Fruit fly (Drosophila melanogaster): ENCODE data around the gene CG32603.

The CG32603 gene

dm6 chrX:14225665-14226064, 41.3 kb downstream of the CG32603 start, which contains the start of gene CG11674:
CG11674 (minus strand) TSS chrX:14225879.
- TF ChIP-seq CTCF (optimal IDR thresholded peaks at IDR 0.05) (no peak), CG8478 (optimal IDR thresholded peaks at IDR 0.05) (no peak)

dm6 chrX:14226093-14226492, 41.7 kb downstream of the CG32603 start, which contains the start of gene mRpL38:
mRpL38 (plus strand) TSS chrX:14226289.
- TF ChIP-seq CG8478 (optimal IDR thresholded peaks at IDR 0.05) (no peak), CTCF (optimal IDR thresholded peaks at IDR 0.05) (no peak)

dm6 chrX:14227043-14227442, 42.7 kb downstream of the CG32603 start:
- TF ChIP-seq CG8478 (optimal IDR thresholded peaks at IDR 0.05) (no peak), CTCF (optimal IDR thresholded peaks at IDR 0.05) (no peak)

dm6 chrX:14233843-14234337, 49.5 kb downstream of the CG32603 start, which contains the start of gene CG42271:
CG42271 (minus strand) TSS chrX:14234066.
- TF ChIP-seq CTCF (optimal IDR thresholded peaks at IDR 0.05), result no peak
- TF ChIP-seq CG8478 (optimal IDR thresholded peaks at IDR 0.05), result no peak

dm6 chrX:14234468-14234867, 50.1 kb downstream of the CG32603 start:
- TF ChIP-seq CTCF (optimal IDR thresholded peaks at IDR 0.05) (no peak), CG8478 (optimal IDR thresholded peaks at IDR 0.05) (no peak)

All from S2 (cell line).